Fruit fly (Drosophila melanogaster) whole organism, embryonic: ENCODE measurements around the gene CG34451.
A peak's percentile ranks its signal among the peaks of the same experiment; 100 is the strongest.

Experiments used
- B-H1 ChIP-seq: fragments of 200-800 bp; sonication (Bioruptor generic); IDR thresholded peaks from 3 replicates; pipeline ENCODE4 v1.3.6; 2022; ENCODE audit warnings: missing biosample characterization, missing genetic modification characterization
- Blimp-1 ChIP-seq: fragments of 200-800 bp; sonication (Bioruptor generic); optimal IDR thresholded peaks from 3 replicates; lab custom pipeline; 2018; ENCODE audit warnings: missing biosample characterization, missing genetic modification characterization, mild to moderate bottlenecking, moderate library complexity, missing genetic modification reagents
- CG12769 ChIP-seq: fragments of 200-800 bp; sonication (Bioruptor generic); optimal IDR thresholded peaks from 2 replicates; lab custom pipeline; 2019; ENCODE audit warnings: missing biosample characterization, mild to moderate bottlenecking, missing genetic modification characterization, moderate library complexity
- CG13287 ChIP-seq: fragments of 200-800 bp; sonication (Bioruptor generic); IDR thresholded peaks from 2 replicates; pipeline ENCODE4 v1.3.6; 2022; ENCODE audit warnings: missing biosample characterization, missing genetic modification characterization; ENCODE audit not compliant: partially characterized antibody
- CG17802 ChIP-seq: fragments of 200-800 bp; sonication (Bioruptor generic); optimal IDR thresholded peaks from 2 replicates; lab custom pipeline; 2018; ENCODE audit warnings: missing biosample characterization, mild to moderate bottlenecking, missing genetic modification characterization, moderate library complexity
- CG32767 ChIP-seq: fragments of 200-800 bp; sonication (Bioruptor generic); IDR thresholded peaks from 2 replicates; pipeline ENCODE4 v1.3.6; 2022; ENCODE audit warnings: missing biosample characterization, missing genetic modification characterization
- CG34422 ChIP-seq: fragments of 200-800 bp; sonication (Bioruptor generic); IDR thresholded peaks from 3 replicates; pipeline ENCODE4 v1.3.6; 2022; ENCODE audit warnings: missing biosample characterization, missing genetic modification characterization
- CG8089 ChIP-seq: fragments of 200-800 bp; sonication (Bioruptor generic); optimal IDR thresholded peaks from 3 replicates; lab custom pipeline; 2016; ENCODE audit warnings: missing biosample characterization, missing genetic modification characterization
- Chrac-16 ChIP-seq: fragments of 200-800 bp; sonication (Bioruptor generic); optimal IDR thresholded peaks from 3 replicates; lab custom pipeline; 2016; ENCODE audit warnings: missing biosample characterization, missing genetic modification characterization
- HLH4C ChIP-seq: fragments of 200-800 bp; sonication (Bioruptor generic); IDR thresholded peaks from 3 replicates; pipeline ENCODE4 v1.3.6; 2022; ENCODE audit warnings: missing biosample characterization, missing genetic modification characterization; ENCODE audit not compliant: partially characterized antibody
- Hr3 ChIP-seq: fragments of 200-800 bp; sonication (Bioruptor generic); optimal IDR thresholded peaks from 3 replicates; lab custom pipeline; 2016; ENCODE audit warnings: missing biosample characterization, missing genetic modification characterization
- Hr78 ChIP-seq, 2 experiments: fragments of 200-800 bp in 1 of 2; fragments of >200 bp in 1 of 2; sonication (Bioruptor generic) in 1 of 2; optimal IDR thresholded peaks; 2 replicates each; lab custom pipeline; 2017 to 2019; ENCODE audit warnings: missing biosample characterization in 2 of 2, missing genetic modification characterization in 2 of 2, mild to moderate bottlenecking in 1 of 2, moderate library complexity in 1 of 2
- Jarid2 ChIP-seq: fragments of 200-800 bp; sonication (Bioruptor generic); optimal IDR thresholded peaks from 3 replicates; lab custom pipeline; 2017; ENCODE audit warnings: mild to moderate bottlenecking, missing biosample characterization, missing genetic modification reagents, missing genetic modification characterization
- Mad ChIP-seq: fragments of 200-800 bp; sonication (Bioruptor generic); optimal IDR thresholded peaks from 2 replicates; lab custom pipeline; 2016; ENCODE audit warnings: missing biosample characterization, missing genetic modification characterization
- Oaz ChIP-seq: fragments of 200-800 bp; sonication (Bioruptor generic); IDR thresholded peaks from 2 replicates; pipeline ENCODE4 v1.3.6; 2022; ENCODE audit warnings: missing biosample characterization, missing genetic modification characterization
- Pdp1 ChIP-seq, 2 experiments: fragments of 200-800 bp; sonication (Bioruptor generic); optimal IDR thresholded peaks; 3 replicates each; lab custom pipeline; 2016; ENCODE audit warnings: missing biosample characterization in 2 of 2, missing genetic modification characterization in 2 of 2, mild to moderate bottlenecking in 1 of 2, moderate library complexity in 1 of 2
- Trl ChIP-seq, 3 experiments: fragments of >200 bp in 2 of 3; fragments of 200-800 bp in 1 of 3; sonication (Bioruptor generic) in 1 of 3; optimal IDR thresholded peaks; 2 replicates in 1 of 3; 3 replicates in 2 of 3; lab custom pipeline; 2016 to 2017; ENCODE audit warnings: missing biosample characterization in 1 of 3, missing genetic modification characterization in 1 of 3
- ara ChIP-seq: fragments of 200-800 bp; sonication (Bioruptor generic); IDR thresholded peaks from 2 replicates; pipeline ENCODE4 v1.3.6; 2022; ENCODE audit warnings: missing biosample characterization, missing genetic modification characterization
- caup ChIP-seq: fragments of 200-800 bp; sonication (Bioruptor generic); optimal IDR thresholded peaks from 3 replicates; lab custom pipeline; 2017; ENCODE audit warnings: missing biosample characterization, mild to moderate bottlenecking, missing genetic modification characterization, moderate library complexity; ENCODE audit not compliant: severe bottlenecking
- chinmo ChIP-seq: fragments of 200-800 bp; sonication (Bioruptor generic); IDR thresholded peaks from 4 replicates; pipeline ENCODE4 v1.3.6; 2022; ENCODE audit warnings: missing biosample characterization, missing genetic modification characterization; ENCODE audit not compliant: partially characterized antibody
- dm ChIP-seq: fragments of 200-800 bp; sonication (Bioruptor generic); optimal IDR thresholded peaks from 3 replicates; lab custom pipeline; 2016; ENCODE audit warnings: missing biosample characterization, missing genetic modification characterization
- dmrt11E ChIP-seq: fragments of 200-800 bp; sonication (Bioruptor generic); optimal IDR thresholded peaks from 3 replicates; lab custom pipeline; 2018; ENCODE audit warnings: missing biosample characterization, mild to moderate bottlenecking, missing genetic modification characterization, moderate library complexity
- ftz-f1 ChIP-seq: fragments of 200-800 bp; sonication (Bioruptor generic); optimal IDR thresholded peaks from 2 replicates; lab custom pipeline; 2016; ENCODE audit warnings: missing biosample characterization, missing genetic modification characterization
- grau ChIP-seq: fragments of 200-800 bp; optimal IDR thresholded peaks from 3 replicates; lab custom pipeline; 2019; ENCODE audit warnings: missing biosample characterization, mild to moderate bottlenecking, missing genetic modification characterization, moderate library complexity
- knrl ChIP-seq: fragments of 200-800 bp; sonication (Bioruptor generic); IDR thresholded peaks from 3 replicates; pipeline ENCODE4 v1.3.6; 2022; ENCODE audit warnings: missing biosample characterization, missing genetic modification characterization; ENCODE audit not compliant: partially characterized antibody
- oc ChIP-seq: fragments of 200-800 bp; sonication (Bioruptor generic); optimal IDR thresholded peaks from 2 replicates; lab custom pipeline; 2018; ENCODE audit warnings: missing biosample characterization, mild to moderate bottlenecking, missing genetic modification characterization, moderate library complexity
- sens ChIP-seq: fragments of 200-800 bp; sonication (Bioruptor generic); peaks from one replicate; lab custom pipeline; 2016; ENCODE audit warnings: missing biosample characterization, missing genetic modification characterization
- so ChIP-seq: fragments of 200-800 bp; sonication (Bioruptor generic); IDR thresholded peaks from 3 replicates; pipeline ENCODE4 v1.3.6; 2022; ENCODE audit warnings: missing biosample characterization, missing genetic modification characterization
- stc ChIP-seq: fragments of 200-800 bp; sonication (Bioruptor generic); IDR thresholded peaks from 2 replicates; pipeline ENCODE4 v1.3.6; 2022; ENCODE audit warnings: missing biosample characterization, missing genetic modification characterization
- tap ChIP-seq: fragments of 200-800 bp; optimal IDR thresholded peaks from 3 replicates; lab custom pipeline; 2019; ENCODE audit warnings: missing biosample characterization, mild to moderate bottlenecking, missing genetic modification characterization, moderate library complexity
- zfh2 ChIP-seq: fragments of 200-800 bp; sonication (Bioruptor generic); optimal IDR thresholded peaks from 2 replicates; lab custom pipeline; 2016; ENCODE audit warnings: missing biosample characterization, missing genetic modification characterization

Gene CG34451

dm6 chr3L:15687802-15688201 is 4.1 kb downstream of the CG34451 start, which contains the start of gene CG34452:
Gene CG34452 (minus strand): TSS chr3L:15687902.
- TF ChIP-seq tap (tag; lab: Kevin White, UChicago) (no peak), Mad (GFP tag; lab: Kevin White, UChicago) (no peak), Oaz (no peak), Blimp-1 (GFP tag; lab: Kevin White, UChicago) (no peak), Chrac-16 (GFP tag; lab: Kevin White, UChicago) (no peak), dmrt11E (tag; lab: Kevin White, UChicago) (no peak)
- TF ChIP-seq, all 482 proteins: peak for 0

dm6 chr3L:15684017-15684416 is 7.9 kb downstream of the CG34451 start:
- peak in 1 of 2 experiments; percentile 56 for TF ChIP-seq Hr78 (GFP tag; optimal IDR thresholded peaks at IDR 0.05; lab: Kevin White, UChicago)
- TF ChIP-seq B-H1, result no peak
- peak; percentile 40 to 51 for TF ChIP-seq Trl (optimal IDR thresholded peaks at IDR 0.05; lab: Kevin White, UChicago)
- TF ChIP-seq Trl (GFP tag; optimal IDR thresholded peaks at IDR 0.05; lab: Kevin White, UChicago), result no peak
- peak in 1 of 2 experiments; percentile 38 for TF ChIP-seq Pdp1 (GFP tag; optimal IDR thresholded peaks at IDR 0.05; lab: Kevin White, UChicago)
- TF ChIP-seq stc (GFP tag; lab: Robert Waterston, UW), result 0 out of 2 replicates have a peak, but pooled peaks have one; percentile 14
- TF ChIP-seq dm, result no peak
- peak; percentile 5 for TF ChIP-seq sens (GFP tag; lab: Kevin White, UChicago)
- no peak for TF ChIP-seq CG17802 (tag; lab: Kevin White, UChicago)
- TF ChIP-seq so (GFP tag; lab: Robert Waterston, UW), result 0 out of 3 replicates have a peak, but pooled peaks have one; percentile 25
- peak; percentile 85 for TF ChIP-seq CG12769 (tag; lab: Kevin White, UChicago)
- 0 out of 3 replicates have a peak, but pooled peaks have one; percentile 24 for TF ChIP-seq CG34422
- TF ChIP-seq knrl (GFP tag; lab: Robert Waterston, UW), result 0 out of 3 replicates have a peak, but pooled peaks have one; percentile 29
- TF ChIP-seq HLH4C (GFP tag; lab: Robert Waterston, UW), result no peak
- TF ChIP-seq chinmo (GFP tag; lab: Robert Waterston, UW), result peak; percentile 74; the same call in 1 of the 4 replicates
- TF ChIP-seq Hr3 (GFP tag; lab: Kevin White, UChicago), result no peak
- peak; percentile 9 for TF ChIP-seq ftz-f1
- no peak for TF ChIP-seq caup
- TF ChIP-seq CG32767 (GFP tag; lab: Robert Waterston, UW), result no peak
- TF ChIP-seq ara (GFP tag; lab: Robert Waterston, UW), result peak; percentile 41; the same call in 1 of the 2 replicates

- TF ChIP-seq CG8089 (GFP tag; lab: Kevin White, UChicago), result no peak
- TF ChIP-seq Trl (optimal IDR thresholded peaks at IDR 0.05; lab: Kevin White, UChicago), result no peak
- no peak for TF ChIP-seq Trl (GFP tag; optimal IDR thresholded peaks at IDR 0.05; lab: Kevin White, UChicago)
- peak; percentile 67 for TF ChIP-seq oc
- TF ChIP-seq Jarid2 (GFP tag; lab: Kevin White, UChicago), result no peak
- no peak for TF ChIP-seq CG13287 (GFP tag; lab: Robert Waterston, UW)
- TF ChIP-seq, all 482 proteins: peak for 1
These were observed 8.4 kb downstream of the CG34451 start, which contains the start of the genes CG7579 and Pgant8 for dm6 chr3L:15683345-15683922. Gene CG7579 (minus strand): TSS chr3L:15683445. Gene Pgant8 (plus strand): TSS chr3L:15683872.

dm6 chr3L:15679420-15679819 is 12.4 kb downstream of the CG34451 start, which contains the start of gene CG7304:
Gene CG7304 (plus strand): TSS chr3L:15679720.
- TF ChIP-seq grau (tag; lab: Kevin White, UChicago), result no peak
- no peak for TF ChIP-seq zfh2 (GFP tag; lab: Kevin White, UChicago)
